Worm (Caenorhabditis elegans): ENCODE results near the gene arx-2.

Gene arx-2

ce11 chrV:10350054-10350453, 11.9 kb upstream of the arx-2 start, which contains the start of gene K07C5.9:
TSS of gene K07C5.9 (minus strand) at chrV:10350154.
- no peak for TF ChIP-seq mdl-1 (tag; optimal IDR thresholded peaks at IDR 0.05)
- TF ChIP-seq efl-1 (optimal IDR thresholded peaks at IDR 0.05), result no peak
- peak in 1 of 2 experiments; percentile 33 for TF ChIP-seq efl-1 (GFP tag; optimal IDR thresholded peaks at IDR 0.05 in 1 of 2)
- no peak for TF ChIP-seq ztf-11 (tag; optimal IDR thresholded peaks at IDR 0.05)

- TF ChIP-seq lir-3 (tag; optimal IDR thresholded peaks at IDR 0.05; ENCODE audit: poor library complexity) (no peak), Y116A8C.19 (tag; optimal IDR thresholded peaks at IDR 0.05; ENCODE audit: borderline replicate concordance) (no peak), nhr-237 (tag; optimal IDR thresholded peaks at IDR 0.05) (no peak), unc-86 (tag; optimal IDR thresholded peaks at IDR 0.05) (no peak), ets-5 (GFP tag; IDR thresholded peaks at IDR 0.05) (no peak), nhr-12 (tag; optimal IDR thresholded peaks at IDR 0.05) (no peak), pax-3 (tag; optimal IDR thresholded peaks at IDR 0.05) (no peak), ces-1 (GFP tag; optimal IDR thresholded peaks at IDR 0.05) (no peak), nhr-71 (tag; optimal IDR thresholded peaks at IDR 0.05) (no peak), aha-1 (tag; optimal IDR thresholded peaks at IDR 0.05) (no peak), nhr-28 (tag; optimal IDR thresholded peaks at IDR 0.05) (no peak), dpl-1 (GFP tag; optimal IDR thresholded peaks at IDR 0.05) (no peak), fkh-8 (tag; optimal IDR thresholded peaks at IDR 0.05) (no peak), snu-23 (GFP tag; optimal IDR thresholded peaks at IDR 0.05) (no peak), nhr-47 (tag; optimal IDR thresholded peaks at IDR 0.05) (no peak), sox-4 (tag; optimal IDR thresholded peaks at IDR 0.05) (no peak)
These were observed 4.7 kb upstream of the arx-2 start, which contains the start of gene K07C5.3 for ce11 chrV:10342904-10343303. TSS of gene K07C5.3 (plus strand) at chrV:10343032.

- TF ChIP-seq tbx-2 (tag; optimal IDR thresholded peaks at IDR 0.05) (peak; percentile 77), xbp-1 (tag; optimal IDR thresholded peaks at IDR 0.05) (peak; percentile 80), mep-1 (tag; optimal IDR thresholded peaks at IDR 0.05) (peak; percentile 16), ceh-88 (GFP tag; IDR thresholded peaks at IDR 0.05) (peak; percentile 57), elt-3 (tag; optimal IDR thresholded peaks at IDR 0.05) (peak in 1 of 6 experiments; percentile 29), C04F5.9 (tag; optimal IDR thresholded peaks at IDR 0.05) (peak; percentile 17), irx-1 (tag; optimal IDR thresholded peaks at IDR 0.05) (peak; percentile 79), unc-130 (tag; optimal IDR thresholded peaks at IDR 0.05) (peak; percentile 47), grh-1 (GFP tag; IDR thresholded peaks at IDR 0.05) (peak; percentile 89), fkh-8 (tag; optimal IDR thresholded peaks at IDR 0.05) (peak; percentile 24), blmp-1 (tag; optimal IDR thresholded peaks at IDR 0.05) (peak; percentile 61), lin-14 (GFP tag; optimal IDR thresholded peaks at IDR 0.05) (peak; percentile 84), snu-23 (GFP tag; optimal IDR thresholded peaks at IDR 0.05) (peak; percentile 81), nhr-85 (tag) (peak; percentile 85), lin-15B (tag; optimal IDR thresholded peaks at IDR 0.05) (peak; percentile 42), lin-39 (tag; optimal IDR thresholded peaks at IDR 0.05) (peak; percentile 52), lsy-2 (tag; optimal IDR thresholded peaks at IDR 0.05) (peak; percentile 70 to 71), nhr-71 (tag; optimal IDR thresholded peaks at IDR 0.05) (peak; percentile 86), ceh-8 (GFP tag; optimal IDR thresholded peaks at IDR 0.05) (peak; percentile 19), lir-3 (tag; optimal IDR thresholded peaks at IDR 0.05; ENCODE audit: poor library complexity) (peak; percentile 49), sox-4 (tag; optimal IDR thresholded peaks at IDR 0.05) (peak; percentile 36), nhr-90 (tag; optimal IDR thresholded peaks at IDR 0.05; ENCODE audit: poor library complexity) (peak; percentile 81), C34B4.2 (tag; optimal IDR thresholded peaks at IDR 0.05) (peak; percentile 10), nhr-47 (tag; optimal IDR thresholded peaks at IDR 0.05) (peak; percentile 87), ceh-82 (tag; optimal IDR thresholded peaks at IDR 0.05) (peak; percentile 26 to 74 (median 58)), lin-13 (GFP tag; optimal IDR thresholded peaks at IDR 0.05) (peak; percentile 58), lin-35 (GFP tag; optimal IDR thresholded peaks at IDR 0.05) (peak; percentile 38 to 76), pax-3 (tag; optimal IDR thresholded peaks at IDR 0.05) (peak; percentile 51), swsn-7 (tag; optimal IDR thresholded peaks at IDR 0.05) (peak; percentile 88), dpl-1 (GFP tag; optimal IDR thresholded peaks at IDR 0.05) (peak; percentile 44 to 72 (median 72)), efl-1 (optimal IDR thresholded peaks at IDR 0.05) (peak; percentile 64 to 72), efl-1 (GFP tag; optimal IDR thresholded peaks at IDR 0.05 in 1 of 2) (peak; percentile 57 to 97), elt-2 (tag; optimal IDR thresholded peaks at IDR 0.05) (peak; percentile 41), nhr-20 (tag; optimal IDR thresholded peaks at IDR 0.05) (peak; percentile 78), efl-3 (GFP tag; optimal IDR thresholded peaks at IDR 0.05) (peak; percentile 55), nhr-19 (GFP tag; conservative IDR thresholded peaks at IDR 0.05) (peak; percentile 86), unc-98 (GFP tag; IDR thresholded peaks at IDR 0.05) (peak; percentile 73)
These were observed 3.8 kb upstream of the arx-2 start, which contains the start of gene K07C5.13 for ce11 chrV:10341905-10342328. TSS of gene K07C5.13 (plus strand) at chrV:10342055.

All from whole organism, L1 larva.